Worm (Caenorhabditis elegans): ENCODE data around the gene srv-1.

DNA sequence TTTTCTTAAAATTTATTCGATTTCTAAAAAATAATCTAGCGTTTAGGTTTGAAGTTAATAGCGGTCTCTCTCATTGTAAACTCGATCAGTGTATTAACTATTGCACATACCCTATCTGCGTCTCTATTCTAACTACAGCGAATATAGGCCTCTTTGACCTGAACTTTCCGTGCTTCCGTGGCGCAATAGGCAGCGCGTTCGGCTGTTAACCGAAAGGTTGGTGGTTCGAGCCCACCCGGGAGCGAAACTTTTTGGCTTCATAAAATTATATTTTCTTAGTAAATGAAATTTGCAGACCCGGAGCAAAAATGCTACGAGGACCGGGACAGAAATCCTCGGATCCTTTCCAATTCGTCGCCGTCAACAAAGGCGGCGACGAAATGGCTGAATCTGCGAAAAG is 44.8 kb upstream of the srv-1 start:
- TF ChIP-seq lin-35 (GFP tag; optimal IDR thresholded peaks at IDR 0.05) (no peak), rec-8 (tag; optimal IDR thresholded peaks at IDR 0.05) (no peak), somi-1 (GFP tag; optimal IDR thresholded peaks at IDR 0.05) (no peak)

All from whole organism, young adult.